Fruit fly (Drosophila melanogaster) whole organism, prepupa: Measurements from ENCODE around the gene CG46523.

Experiments
- Blimp-1 ChIP-seq: fragments of 200-800 bp; sonication (Bioruptor generic); optimal IDR thresholded peaks from 3 replicates; lab custom pipeline; 2017; ENCODE audit warnings: missing biosample characterization, missing genetic modification characterization, mild to moderate bottlenecking, moderate library complexity, missing genetic modification reagents
- CG10669 ChIP-seq: fragments of 200-800 bp; sonication (Bioruptor generic); optimal IDR thresholded peaks from 3 replicates; lab custom pipeline; 2018; ENCODE audit warnings: missing biosample characterization, mild to moderate bottlenecking, missing genetic modification characterization, moderate library complexity
- CG11294 ChIP-seq: fragments of 200-800 bp; sonication (Bioruptor generic); IDR thresholded peaks from 2 replicates; pipeline ENCODE4 v1.3.6; 2022; ENCODE audit warnings: missing biosample characterization, missing genetic modification characterization
- CG11762 ChIP-seq: fragments of 200-800 bp; sonication (Bioruptor generic); optimal IDR thresholded peaks from 3 replicates; lab custom pipeline; 2016; ENCODE audit warnings: missing biosample characterization, missing genetic modification characterization; ENCODE audit not compliant: insufficient read depth
- CG11902 ChIP-seq: fragments of 200-800 bp; sonication (Bioruptor generic); optimal IDR thresholded peaks from 3 replicates; lab custom pipeline; 2016; ENCODE audit warnings: missing biosample characterization, missing genetic modification characterization
- CG15336 ChIP-seq: fragments of 200-800 bp; sonication (Bioruptor generic); IDR thresholded peaks from 2 replicates; pipeline ENCODE4 v1.3.6; 2022; ENCODE audit warnings: missing biosample characterization, missing genetic modification characterization
- CG1621 ChIP-seq: fragments of 200-800 bp; sonication (Bioruptor generic); optimal IDR thresholded peaks from 3 replicates; lab custom pipeline; 2018; ENCODE audit warnings: missing biosample characterization, mild to moderate bottlenecking, missing genetic modification characterization
- CG3032 ChIP-seq: fragments of 200-800 bp; optimal IDR thresholded peaks from 2 replicates; lab custom pipeline; 2019; ENCODE audit warnings: missing biosample characterization, mild to moderate bottlenecking, missing genetic modification characterization, moderate library complexity
- CG31627 ChIP-seq: fragments of 200-800 bp; sonication (Bioruptor generic); optimal IDR thresholded peaks from 3 replicates; lab custom pipeline; 2016; ENCODE audit warnings: missing biosample characterization, missing genetic modification characterization
- CG32006 ChIP-seq: fragments of 200-800 bp; sonication (Bioruptor generic); optimal IDR thresholded peaks from 3 replicates; lab custom pipeline; 2017; ENCODE audit warnings: missing biosample characterization, mild to moderate bottlenecking, missing genetic modification characterization
- CG34406 ChIP-seq: fragments of 200-800 bp; sonication (Bioruptor generic); optimal IDR thresholded peaks from 3 replicates; lab custom pipeline; 2016; ENCODE audit warnings: missing biosample characterization, missing genetic modification characterization
- CG3919 ChIP-seq: fragments of 200-800 bp; sonication (Bioruptor generic); optimal IDR thresholded peaks from 3 replicates; lab custom pipeline; 2016; ENCODE audit warnings: missing biosample characterization, missing genetic modification characterization
- CG4318 ChIP-seq: fragments of 200-800 bp; sonication (Bioruptor generic); optimal IDR thresholded peaks from 3 replicates; lab custom pipeline; 2017; ENCODE audit warnings: missing biosample characterization, mild to moderate bottlenecking, missing genetic modification characterization
- CG6163 ChIP-seq: fragments of 200-800 bp; sonication (Bioruptor generic); IDR thresholded peaks from 3 replicates; pipeline ENCODE4 v1.3.6; 2022; ENCODE audit warnings: missing biosample characterization, missing genetic modification characterization
- CG8119 ChIP-seq: fragments of 200-800 bp; sonication (Bioruptor generic); IDR thresholded peaks from 3 replicates; pipeline ENCODE4 v1.3.6; 2022; ENCODE audit warnings: missing biosample characterization, missing genetic modification characterization
- CG8319 ChIP-seq: fragments of 200-800 bp; sonication (Bioruptor generic); optimal IDR thresholded peaks from 3 replicates; lab custom pipeline; 2016; ENCODE audit warnings: missing biosample characterization, missing genetic modification characterization
- Eip75B ChIP-seq: fragments of 200-800 bp; sonication (Bioruptor generic); optimal IDR thresholded peaks from 3 replicates; lab custom pipeline; 2016; ENCODE audit warnings: missing biosample characterization, missing genetic modification characterization
- Eip78C ChIP-seq: fragments of 200-800 bp; sonication (Bioruptor generic); peaks from one replicate; lab custom pipeline; 2016; ENCODE audit warnings: missing biosample characterization, missing genetic modification characterization
- Eip93F ChIP-seq: fragments of 200-800 bp; sonication (Bioruptor generic); optimal IDR thresholded peaks from 2 replicates; lab custom pipeline; 2016; ENCODE audit warnings: missing biosample characterization, mild to moderate bottlenecking, missing genetic modification characterization
- Ets21C ChIP-seq: fragments of 200-800 bp; sonication (Bioruptor generic); optimal IDR thresholded peaks from 3 replicates; lab custom pipeline; 2016; ENCODE audit warnings: missing biosample characterization, missing genetic modification characterization
- Ets96B ChIP-seq: fragments of 200-800 bp; optimal IDR thresholded peaks from 2 replicates; lab custom pipeline; 2019; ENCODE audit warnings: missing biosample characterization, mild to moderate bottlenecking, missing genetic modification characterization, moderate library complexity
- Gug ChIP-seq: fragments of 200-800 bp; sonication (Bioruptor generic); IDR thresholded peaks from 2 replicates; pipeline ENCODE4 v1.3.6; 2022; ENCODE audit warnings: missing biosample characterization, missing genetic modification characterization
- Hr38 ChIP-seq: sonication (Bioruptor generic); optimal IDR thresholded peaks from 2 replicates; lab custom pipeline; 2016; ENCODE audit warnings: missing biosample characterization, missing genetic modification characterization
- Hr4 ChIP-seq: fragments of 200-800 bp; sonication (Bioruptor generic); optimal IDR thresholded peaks from 3 replicates; lab custom pipeline; 2016; ENCODE audit warnings: missing biosample characterization, missing genetic modification characterization
- Lpt ChIP-seq: fragments of 200-800 bp; sonication (Bioruptor generic); optimal IDR thresholded peaks from 3 replicates; lab custom pipeline; 2016; ENCODE audit warnings: missing biosample characterization, missing genetic modification characterization
- Met ChIP-seq: fragments of 200-800 bp; sonication (Bioruptor generic); optimal IDR thresholded peaks from 3 replicates; lab custom pipeline; 2016; ENCODE audit warnings: missing biosample characterization, missing genetic modification characterization
- Smox ChIP-seq: fragments of 200-800 bp; sonication (Bioruptor generic); optimal IDR thresholded peaks from 3 replicates; lab custom pipeline; 2016; ENCODE audit warnings: missing biosample characterization, missing genetic modification characterization
- Sox102F ChIP-seq: fragments of 200-800 bp; sonication (Bioruptor generic); optimal IDR thresholded peaks from 2 replicates; lab custom pipeline; 2016; ENCODE audit warnings: missing biosample characterization, mild to moderate bottlenecking, missing genetic modification characterization
- Sox14 ChIP-seq: fragments of 200-800 bp; sonication (Bioruptor generic); optimal IDR thresholded peaks from 3 replicates; lab custom pipeline; 2016; ENCODE audit warnings: missing biosample characterization, missing genetic modification characterization
- Sox15 ChIP-seq: fragments of 200-800 bp; sonication (Bioruptor generic); optimal IDR thresholded peaks from 3 replicates; lab custom pipeline; 2016; ENCODE audit warnings: missing biosample characterization, missing genetic modification characterization
- achi ChIP-seq: fragments of 200-800 bp; sonication (Bioruptor generic); optimal IDR thresholded peaks from 3 replicates; lab custom pipeline; 2016; ENCODE audit warnings: missing biosample characterization, missing genetic modification characterization
- cyc ChIP-seq: fragments of 200-800 bp; sonication (Bioruptor generic); optimal IDR thresholded peaks from 3 replicates; lab custom pipeline; 2016; ENCODE audit warnings: missing biosample characterization, missing genetic modification characterization
- dac ChIP-seq: fragments of 200-800 bp; sonication (Bioruptor generic); optimal IDR thresholded peaks from 2 replicates; lab custom pipeline; 2017; ENCODE audit warnings: missing biosample characterization, mild to moderate bottlenecking, missing genetic modification characterization
- esn ChIP-seq: fragments of 200-800 bp; sonication (Bioruptor generic); optimal IDR thresholded peaks from 2 replicates; lab custom pipeline; 2016; ENCODE audit warnings: missing biosample characterization, mild to moderate bottlenecking, missing genetic modification characterization, moderate library complexity
- fd59A ChIP-seq: fragments of 200-800 bp; sonication (Bioruptor generic); optimal IDR thresholded peaks from 2 replicates; lab custom pipeline; 2017; ENCODE audit warnings: missing biosample characterization, mild to moderate bottlenecking, missing genetic modification characterization, missing genetic modification reagents
- fd85E ChIP-seq: fragments of 200-800 bp; sonication (Bioruptor generic); optimal IDR thresholded peaks from 3 replicates; lab custom pipeline; 2016; ENCODE audit warnings: missing biosample characterization, missing genetic modification characterization
- fkh ChIP-seq: fragments of 200-800 bp; sonication (Bioruptor generic); optimal IDR thresholded peaks from 3 replicates; lab custom pipeline; 2017; ENCODE audit warnings: missing biosample characterization, mild to moderate bottlenecking, missing genetic modification characterization, moderate library complexity
- lz ChIP-seq: fragments of 200-800 bp; sonication (Bioruptor generic); optimal IDR thresholded peaks from 3 replicates; lab custom pipeline; 2016; ENCODE audit warnings: missing biosample characterization, missing genetic modification characterization
- net ChIP-seq: fragments of 200-800 bp; sonication (Bioruptor generic); optimal IDR thresholded peaks from 3 replicates; lab custom pipeline; 2016; ENCODE audit warnings: missing biosample characterization, missing genetic modification characterization
- pdm3 ChIP-seq: fragments of 200-800 bp; sonication (Bioruptor generic); optimal IDR thresholded peaks from 3 replicates; lab custom pipeline; 2016; ENCODE audit warnings: missing biosample characterization, missing genetic modification characterization
- salr ChIP-seq, 2 experiments: fragments of 200-800 bp; sonication (Bioruptor generic); optimal IDR thresholded peaks; 3 replicates each; lab custom pipeline; 2016 to 2018; ENCODE audit warnings: missing biosample characterization in 2 of 2, missing genetic modification characterization in 2 of 2, mild to moderate bottlenecking in 1 of 2
- svp ChIP-seq: fragments of 200-800 bp; sonication (Bioruptor generic); peaks from one replicate; lab custom pipeline; 2016; ENCODE audit warnings: missing biosample characterization, missing genetic modification characterization
- vri ChIP-seq: fragments of 200-800 bp; sonication (Bioruptor generic); optimal IDR thresholded peaks from 3 replicates; lab custom pipeline; 2016; ENCODE audit warnings: missing biosample characterization, mild to moderate bottlenecking, missing genetic modification characterization

Gene CG46523

dm6 chr3L:1967452-1968310 is 28.8 kb upstream of the CG46523 start (continued):
- TF ChIP-seq Sox14 (GFP tag; lab: Kevin White, UChicago): no peak

dm6 chr3L:1964599-1965143 is 25.8 kb upstream of the CG46523 start:
- TF ChIP-seq CG11294 (GFP tag; lab: Robert Waterston, UW) (no peak), CG11762 (GFP tag; lab: Kevin White, UChicago) (no peak), vri (peak; percentile 49)

dm6 chr3L:1964099-1964498 is 25.2 kb upstream of the CG46523 start, which contains the start of gene mv:
Gene mv (minus strand): TSS chr3L:1964178.
- TF ChIP-seq Ets96B (no peak), Eip78C (peak; percentile 34), fkh (GFP tag; lab: Kevin White, UChicago) (peak; percentile 8), Eip93F (GFP tag; lab: Kevin White, UChicago) (peak; percentile 36)

DNA sequence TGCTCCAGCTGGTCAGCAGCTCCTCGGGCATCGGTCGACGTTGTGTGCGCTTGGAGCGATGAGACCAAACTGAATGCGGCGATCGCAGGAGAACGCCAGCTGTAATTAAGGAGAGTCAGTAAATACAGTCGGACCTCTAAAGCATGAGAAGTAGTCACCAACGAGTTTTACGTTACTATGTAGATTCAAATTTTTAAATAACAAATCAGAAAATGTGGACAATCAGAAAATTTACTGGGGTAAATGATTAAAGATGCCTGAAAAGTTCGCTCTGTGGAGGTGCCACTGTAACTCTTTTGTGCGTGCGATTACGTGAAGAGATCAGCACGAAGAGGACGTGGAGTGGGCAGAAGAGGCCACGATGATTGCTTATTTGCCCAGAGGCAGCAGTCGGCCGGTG is 24.1 kb upstream of the CG46523 start, which contains the start of gene SCOT:
Gene SCOT (plus strand): TSS at position 180 of the 400 bp plus-strand sequence.
- TF ChIP-seq Gug (GFP tag; lab: Robert Waterston, UW) (peak; percentile 97), cyc (peak; percentile 92), CG1621 (tag; lab: Kevin White, UChicago) (peak; percentile 93), CG11294 (GFP tag; lab: Robert Waterston, UW) (peak; percentile 96), Met (GFP tag; lab: Kevin White, UChicago) (peak; percentile 90), CG34406 (GFP tag; lab: Kevin White, UChicago) (peak; percentile 91), CG31627 (GFP tag; lab: Kevin White, UChicago) (peak; percentile 94), Eip75B (GFP tag; lab: Kevin White, UChicago) (peak; percentile 95), Sox15 (GFP tag; lab: Kevin White, UChicago) (peak; percentile 86), svp (GFP tag; lab: Kevin White, UChicago) (peak; percentile 93), fd59A (GFP tag; lab: Kevin White, UChicago) (peak; percentile 91), CG6163 (peak; percentile 98), Ets21C (GFP tag; lab: Kevin White, UChicago) (no peak), Lpt (GFP tag; lab: Kevin White, UChicago) (peak; percentile 96), pdm3 (GFP tag; lab: Kevin White, UChicago) (peak; percentile 97), Eip93F (GFP tag; lab: Kevin White, UChicago) (peak; percentile 44), CG3919 (GFP tag; lab: Kevin White, UChicago) (peak; percentile 97), Sox102F (GFP tag; lab: Kevin White, UChicago) (peak; percentile 92), net (GFP tag; lab: Kevin White, UChicago) (peak; percentile 95), CG11762 (GFP tag; lab: Kevin White, UChicago) (peak; percentile 91), CG4318 (GFP tag; lab: Kevin White, UChicago) (no peak), CG32006 (peak; percentile 97), CG8119 (GFP tag; lab: Robert Waterston, UW) (peak; percentile 98), CG3032 (tag; lab: Kevin White, UChicago) (peak; percentile 92), dac (GFP tag; lab: Kevin White, UChicago) (peak; percentile 92), fd85E (GFP tag; lab: Kevin White, UChicago) (peak; percentile 71), salr (GFP tag; optimal IDR thresholded peaks at IDR 0.05; lab: Kevin White, UChicago) (peak; percentile 92 to 95), CG8319 (GFP tag; lab: Kevin White, UChicago) (peak; percentile 69), CG10669 (peak; percentile 91), esn (GFP tag; lab: Kevin White, UChicago) (peak; percentile 93), Eip78C (no peak), CG11902 (GFP tag; lab: Kevin White, UChicago) (peak; percentile 88), Ets96B (peak; percentile 93), Hr4 (peak; percentile 99), Smox (GFP tag; lab: Kevin White, UChicago) (peak; percentile 89), lz (GFP tag; lab: Kevin White, UChicago) (peak; percentile 90), CG15336 (peak; percentile 99), achi (GFP tag; lab: Kevin White, UChicago) (peak; percentile 95), Blimp-1 (GFP tag; lab: Kevin White, UChicago) (peak; percentile 54), Hr38 (GFP tag; lab: Kevin White, UChicago) (peak; percentile 92)
